Fruit fly (Drosophila melanogaster) ovary, adult (tissue): Measurements from ENCODE around the gene CG33158.

Source experiments
- CG17801 ChIP-seq: fragments of 200-800 bp; optimal IDR thresholded peaks from 2 replicates; lab custom pipeline; 2019; ENCODE audit warnings: missing biosample characterization, mild to moderate bottlenecking, missing genetic modification characterization, moderate library complexity; ENCODE audit not compliant: partially characterized antibody

CG33158 gene

dm6 chr3L:16419059-16419773 is at the start of gene CG33158, which contains the start of gene TyrRS:
Gene CG33158 (plus strand): TSS chr3L:16419597.
Gene TyrRS (minus strand): TSS chr3L:16419302.
- no peak for TF ChIP-seq CG17801 (GFP tag; lab: Kevin White, UChicago)

DNA sequence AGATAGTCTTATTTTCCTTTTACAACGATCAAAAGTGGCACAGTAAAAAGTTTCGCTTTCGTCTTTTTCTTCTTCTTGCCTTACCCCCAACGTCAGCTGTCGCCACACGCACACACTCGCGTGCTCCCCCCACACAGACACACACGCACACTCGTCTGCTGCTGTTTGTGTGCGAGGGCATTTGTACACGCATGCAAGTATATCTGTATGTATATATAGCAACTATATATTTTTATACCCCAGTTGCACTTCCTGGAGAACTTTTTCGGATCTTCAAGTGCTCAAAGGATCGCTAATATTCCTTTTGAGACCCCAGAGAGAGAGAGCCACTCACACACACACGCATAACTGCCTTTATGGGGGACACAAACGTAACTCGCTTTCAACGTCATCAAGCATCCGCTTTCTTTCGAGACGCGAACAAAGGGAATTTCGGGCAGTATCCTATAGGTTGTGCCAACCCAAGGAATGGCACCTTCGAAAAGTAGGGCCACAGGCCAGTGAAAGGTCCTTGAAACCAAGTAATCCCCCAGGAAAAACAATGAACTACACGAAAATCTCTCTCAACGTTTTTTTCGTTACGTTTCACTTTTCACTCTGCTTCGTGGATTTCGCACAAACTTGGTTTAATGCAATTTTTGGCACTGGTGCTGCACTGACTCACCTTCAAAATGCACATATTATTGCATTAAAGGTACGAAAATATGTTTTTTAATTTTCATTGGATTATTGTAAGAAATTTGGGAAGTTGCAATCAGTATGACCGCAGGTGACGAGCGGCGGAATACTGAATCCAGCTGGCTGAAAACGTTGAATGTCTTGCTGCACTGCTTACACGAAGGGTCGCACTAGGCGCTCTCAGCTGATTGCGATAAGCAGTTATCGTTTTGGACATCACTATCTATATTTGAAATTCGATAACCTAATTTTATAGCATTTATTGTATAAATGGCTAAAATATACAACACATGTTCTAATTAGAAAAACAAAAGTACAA is 41.3 kb upstream of the CG33158 start, which contains the start of gene roq:
TSS of gene roq (minus strand) at position 799 of the 997 bp plus-strand sequence.
- peak; percentile 21 for TF ChIP-seq CG17801 (GFP tag; lab: Kevin White, UChicago)

DNA sequence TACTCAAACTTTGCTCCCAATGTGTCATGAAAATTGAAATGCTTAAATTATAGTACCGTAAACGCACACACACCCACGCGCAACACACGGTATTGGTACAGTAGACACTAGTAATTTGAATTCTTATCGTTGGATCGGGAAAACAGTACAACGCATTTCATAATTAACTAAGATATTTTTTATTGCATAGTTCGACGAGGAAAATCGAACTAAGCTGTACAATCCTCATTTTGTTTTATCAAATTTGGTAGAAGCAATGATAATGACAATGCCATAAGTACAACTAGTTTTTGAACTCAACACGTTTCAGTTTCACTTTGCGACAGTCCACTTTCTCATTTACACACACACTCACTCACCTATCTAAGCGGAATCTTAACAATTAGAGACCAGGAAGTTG is 38.6 kb upstream of the CG33158 start:
- TF ChIP-seq CG17801 (GFP tag; lab: Kevin White, UChicago), result peak; percentile 74

DNA sequence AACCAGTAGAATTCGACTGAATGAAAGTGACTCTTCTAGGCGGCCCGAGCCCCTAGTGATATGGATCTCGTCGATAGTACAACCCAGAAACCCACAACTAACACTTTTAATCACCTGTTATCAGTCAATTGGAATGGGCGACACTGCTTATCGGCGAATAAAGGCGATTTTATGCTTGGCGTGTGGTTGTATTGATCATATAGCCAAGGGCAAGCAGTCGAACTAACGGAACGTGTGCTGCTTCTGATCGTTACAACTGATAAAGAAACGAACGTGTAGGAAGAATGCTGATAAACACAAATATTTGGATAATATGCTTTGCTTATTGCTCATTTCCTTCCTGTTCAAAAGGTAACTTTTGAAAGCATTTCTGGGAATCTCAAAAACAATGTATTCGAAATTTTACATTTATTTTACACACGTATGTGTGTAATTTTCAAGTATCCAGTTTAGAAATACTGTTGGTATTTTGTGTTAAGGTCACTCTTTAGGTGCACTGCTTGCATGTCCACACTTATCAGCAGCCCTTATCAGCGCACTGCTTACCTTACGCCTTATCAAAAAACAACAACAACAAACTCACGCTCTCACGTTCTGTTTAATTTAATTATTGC is 38.1 kb upstream of the CG33158 start, which contains the start of gene Agpat4:
TSS of gene Agpat4 (minus strand) at position 387 of the 614 bp plus-strand sequence.
- TF ChIP-seq CG17801 (GFP tag; lab: Kevin White, UChicago), result no peak

- no peak for TF ChIP-seq CG17801 (GFP tag; lab: Kevin White, UChicago)
These were observed 36.3 kb upstream of the CG33158 start for dm6 chr3L:16383056-16383455.

DNA sequence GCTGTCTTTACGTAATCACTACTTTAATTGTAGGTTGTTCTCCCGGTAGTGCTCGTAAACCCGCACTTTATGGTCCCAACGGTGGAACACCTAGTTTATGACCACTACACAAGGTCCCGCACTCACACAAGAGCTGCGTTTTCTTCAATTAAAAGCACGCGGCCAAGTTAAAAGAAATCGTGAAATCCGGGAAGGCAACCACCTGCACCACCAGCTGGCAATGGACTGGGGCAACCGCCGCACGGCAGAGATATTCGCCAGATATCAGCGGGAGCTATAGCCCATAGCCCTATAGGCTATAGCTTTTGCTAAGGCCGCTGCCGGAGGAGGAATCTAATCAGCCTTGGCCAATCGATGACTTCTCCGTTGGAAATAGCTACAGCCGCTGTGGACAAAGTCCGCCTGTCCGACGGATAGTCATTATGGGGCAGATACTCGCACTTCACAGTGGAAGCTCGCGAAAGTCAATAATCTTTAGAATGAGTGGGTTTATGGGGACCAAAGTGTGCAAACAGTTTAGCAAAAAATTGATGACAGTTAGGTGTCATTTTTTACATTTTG is 35.2 kb upstream of the CG33158 start:
- no peak for TF ChIP-seq CG17801 (GFP tag; lab: Kevin White, UChicago)

DNA sequence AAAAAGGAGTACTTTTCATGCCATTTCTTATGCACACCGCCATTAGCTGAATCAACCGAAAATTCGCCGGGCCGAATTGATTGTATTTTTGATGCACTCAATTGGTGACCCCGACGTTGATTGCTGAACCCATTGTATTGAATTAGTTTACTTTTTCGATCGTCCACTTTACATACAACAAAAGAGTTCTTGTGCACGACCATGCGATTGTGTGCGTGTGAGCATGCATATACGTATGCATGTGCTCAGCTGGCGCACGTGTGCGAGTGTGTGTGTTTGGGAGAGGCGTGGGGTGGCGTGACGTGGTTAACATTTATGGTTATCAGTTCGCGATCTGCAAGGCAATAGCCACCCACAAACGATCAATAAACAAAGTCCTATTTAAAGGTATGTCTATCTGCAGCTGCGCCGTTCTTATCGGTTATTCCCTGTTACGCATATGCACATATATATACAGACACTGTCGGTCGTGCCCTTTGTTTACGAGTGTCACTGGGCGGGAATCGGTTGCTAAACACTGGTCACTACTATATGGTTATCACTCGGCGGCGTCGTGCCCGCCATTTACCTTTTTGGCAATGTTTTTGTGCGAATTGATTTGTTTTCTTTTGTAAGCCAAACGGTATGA is 34.0 kb upstream of the CG33158 start:
- peak; percentile 73 for TF ChIP-seq CG17801 (GFP tag; lab: Kevin White, UChicago)

- TF ChIP-seq CG17801 (GFP tag; lab: Kevin White, UChicago), result no peak
These were observed 33.4 kb upstream of the CG33158 start, which contains the start of the genes Agpat3 and RAF2 for dm6 chr3L:16385880-16386584. Gene Agpat3 (minus strand): TSS chr3L:16385957. Gene RAF2 (plus strand): TSS chr3L:16386327.

- no peak for TF ChIP-seq CG17801 (GFP tag; lab: Kevin White, UChicago)
These were observed 28.6 kb upstream of the CG33158 start for dm6 chr3L:16390793-16391192.

- TF ChIP-seq CG17801 (GFP tag; lab: Kevin White, UChicago), result no peak
These were observed 28.1 kb upstream of the CG33158 start for dm6 chr3L:16391257-16391656.

dm6 chr3L:16392203-16392800 is 27.1 kb upstream of the CG33158 start:
- TF ChIP-seq CG17801 (GFP tag; lab: Kevin White, UChicago), result no peak

DNA sequence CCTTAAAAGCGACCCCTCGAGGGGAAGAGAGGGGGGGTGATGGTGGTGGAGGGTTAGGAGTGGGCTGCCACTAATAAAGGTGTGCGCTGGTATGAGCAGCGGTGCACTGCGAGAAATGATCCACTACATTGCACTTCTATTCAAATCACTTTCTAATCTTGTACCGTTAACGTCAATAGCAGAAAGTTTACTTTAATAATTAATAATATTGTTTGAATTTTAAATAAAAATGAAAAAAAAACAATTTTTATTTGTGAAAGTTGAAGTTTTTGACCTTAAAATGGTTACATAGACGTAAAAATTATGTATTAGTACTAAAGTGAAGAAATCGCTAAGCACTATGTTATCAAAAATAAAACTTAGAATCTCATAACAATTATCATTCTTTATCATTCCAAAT is 26.5 kb upstream of the CG33158 start:
- no peak for TF ChIP-seq CG17801 (GFP tag; lab: Kevin White, UChicago)

DNA sequence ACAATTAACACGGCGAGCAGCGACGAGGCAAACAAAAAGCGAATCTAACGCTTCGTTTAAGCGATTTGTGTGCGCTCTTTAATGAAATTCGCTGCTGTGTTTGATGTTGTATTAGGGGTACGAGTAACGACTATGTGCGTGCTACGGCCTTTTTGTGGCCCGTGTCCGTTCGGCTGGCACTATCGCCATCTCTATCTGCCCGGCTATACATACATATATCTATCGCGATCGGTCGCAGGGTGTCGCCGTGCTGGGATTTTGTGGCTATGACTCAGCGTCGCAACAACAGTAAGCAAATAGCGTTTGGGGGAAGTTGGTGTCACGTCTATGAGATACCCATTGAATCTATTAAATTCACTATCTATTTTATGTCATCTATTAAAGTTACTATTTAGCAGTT is 25.7 kb upstream of the CG33158 start:
- TF ChIP-seq CG17801 (GFP tag; lab: Kevin White, UChicago), result no peak
